Fruit fly (Drosophila melanogaster) whole organism, embryonic: ENCODE measurements around the gene Fife.
A peak's percentile ranks its signal among the peaks of the same experiment; 100 is the strongest.

ENCODE experiments used
- ATbp ChIP-seq: fragments of 200-800 bp; sonication (Bioruptor generic); optimal IDR thresholded peaks from 2 replicates; lab custom pipeline; 2017; ENCODE audit warnings: missing biosample characterization, mild to moderate bottlenecking, missing genetic modification characterization, missing genetic modification reagents
- E2f1 ChIP-seq: fragments of 200-800 bp; sonication (Bioruptor generic); IDR thresholded peaks from 2 replicates; pipeline ENCODE4 v1.3.6; 2022; ENCODE audit warnings: missing biosample characterization, missing genetic modification characterization

DNA sequence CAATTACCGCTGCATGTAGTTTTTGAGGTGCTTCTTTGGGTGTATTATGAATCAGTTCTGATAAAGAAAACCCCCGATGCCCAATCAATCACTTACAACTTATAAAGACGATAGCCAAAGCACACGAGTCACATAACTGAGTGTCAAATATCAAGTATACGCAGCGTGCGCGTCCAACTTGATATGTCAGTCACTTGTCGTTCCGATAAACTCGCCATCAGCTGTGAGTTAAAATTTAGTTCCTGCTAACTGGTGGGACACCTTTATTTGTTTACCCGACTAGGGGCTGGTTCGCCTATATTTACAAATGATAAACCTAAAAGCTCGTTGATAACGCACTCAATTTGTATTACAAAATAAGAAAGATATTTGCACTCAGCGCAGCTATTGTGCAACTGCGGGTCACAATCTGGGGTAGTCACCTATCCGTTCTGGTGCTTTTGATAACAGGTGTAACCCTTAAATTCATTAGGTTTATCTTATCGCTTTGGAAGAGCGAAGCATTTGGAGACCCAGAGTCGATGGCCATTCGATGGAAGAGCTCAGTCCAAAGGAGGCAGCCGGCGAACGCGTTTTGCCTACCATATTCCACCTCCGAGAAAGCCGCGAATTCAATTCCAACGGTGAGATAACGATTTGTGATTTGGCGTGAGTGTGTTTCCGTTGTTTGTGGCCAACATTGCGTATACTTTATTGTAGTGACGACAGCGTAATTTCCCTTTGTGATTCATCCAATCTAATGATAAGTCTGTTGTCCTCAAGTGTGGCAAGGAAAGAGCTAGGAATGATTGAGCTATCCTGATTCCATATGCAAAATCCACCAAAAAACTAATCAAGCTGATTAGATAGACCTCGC, 63.7 kb downstream of the Fife start, which contains the start of gene CG1246:
- no peak for TF ChIP-seq E2f1 (GFP tag; lab: Robert Waterston, UW)
- TF ChIP-seq ATbp (GFP tag; lab: Kevin White, UChicago): peak; percentile 51
